1 worm cellular context compared by ENCODE assay signal in the genomic region with DNA sequence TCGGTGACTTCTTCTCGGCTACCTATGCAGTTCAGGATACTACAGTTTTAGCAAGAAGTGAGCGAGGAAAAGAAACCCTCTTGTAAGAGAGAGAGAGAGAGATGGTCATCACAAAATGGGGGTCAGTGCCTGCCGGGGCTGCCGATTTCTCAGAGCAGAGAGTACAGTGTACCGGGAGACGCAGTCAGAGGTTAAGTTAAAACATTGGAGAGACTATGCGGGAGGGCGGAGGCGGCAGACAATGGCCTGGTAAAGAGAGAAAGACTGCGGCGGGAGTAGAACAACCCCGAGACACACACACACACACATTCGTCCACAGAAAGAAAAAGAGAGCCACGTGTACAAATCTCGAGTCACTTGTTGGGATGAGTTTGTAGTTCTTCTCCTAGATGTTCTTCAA.
TF ChIP-seq lines count a peak whose summit lies in the region.

No protein-coding gene starts in this region.

TF ChIP-seq in whole organism, L1 larva, 84 proteins besides CTCF, POLR2A, EP300 and RAD21 (continued from another document):
- TF ChIP-seq lsy-2 (tag; optimal IDR thresholded peaks at IDR 0.05; lab: Kevin White, UChicago), result peak; percentile 54
- no peak for TF ChIP-seq pag-3 (tag; optimal IDR thresholded peaks at IDR 0.05; lab: Kevin White, UChicago; ENCODE audit: borderline replicate concordance, insufficient read depth)
- TF ChIP-seq nhr-237 (tag; optimal IDR thresholded peaks at IDR 0.05; lab: Kevin White, UChicago), result no peak
TF ChIP-seq in whole organism, L1 larva: peak in this region for 29.
